Fruit fly (Drosophila melanogaster): ENCODE measurements around the gene Qtzl.

Gene Qtzl

dm6 chr2L:11977721-11978120, 17.8 kb upstream of the Qtzl start (continued):
- TF ChIP-seq CG2120 (GFP tag; optimal IDR thresholded peaks at IDR 0.05), result no peak
- no peak for TF ChIP-seq CG10654 (GFP tag; optimal IDR thresholded peaks at IDR 0.05)
- TF ChIP-seq Xrp1 (GFP tag; IDR thresholded peaks at IDR 0.05), result no peak
- TF ChIP-seq CG14014 (GFP tag; IDR thresholded peaks at IDR 0.05), result no peak
- TF ChIP-seq CG3281 (GFP tag; optimal IDR thresholded peaks at IDR 0.05), result no peak
- TF ChIP-seq gcm2 (GFP tag; optimal IDR thresholded peaks at IDR 0.05), result no peak
- TF ChIP-seq klu (GFP tag; IDR thresholded peaks at IDR 0.05), result no peak
- peak; percentile 75 for TF ChIP-seq sens (GFP tag)
- no peak for TF ChIP-seq CG17385 (GFP tag; optimal IDR thresholded peaks at IDR 0.05)
- no peak for TF ChIP-seq CG14965 (GFP tag; optimal IDR thresholded peaks at IDR 0.05; ENCODE audit: borderline replicate concordance)
- no peak for TF ChIP-seq zen2 (GFP tag; IDR thresholded peaks at IDR 0.05; ENCODE audit: partially characterized antibody)

DNA sequence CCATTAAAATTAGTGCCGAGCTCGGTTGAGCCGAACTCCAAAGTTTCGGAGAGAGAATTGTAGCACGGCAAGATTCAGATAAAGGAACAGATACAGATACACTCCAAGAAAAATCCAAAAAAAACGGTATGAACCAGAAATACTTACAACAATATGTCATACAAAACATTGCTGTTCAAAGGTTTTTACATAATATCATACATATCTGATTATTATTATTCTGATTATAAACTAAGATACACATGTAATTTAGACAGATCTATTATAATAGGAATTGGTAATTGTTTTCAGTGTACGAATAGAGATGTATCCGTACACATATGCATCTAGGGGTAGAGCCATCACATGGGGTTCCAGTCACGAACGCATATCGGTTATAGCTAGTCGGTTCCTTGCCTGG, 15.5 kb upstream of the Qtzl start:
- TF ChIP-seq Dip3 (GFP tag; optimal IDR thresholded peaks at IDR 0.05) (no peak), CG2875 (GFP tag; optimal IDR thresholded peaks at IDR 0.05) (no peak), Oli (tag; optimal IDR thresholded peaks at IDR 0.05) (peak; percentile 10), YL-1 (GFP tag; optimal IDR thresholded peaks at IDR 0.05) (no peak), nmo (GFP tag; optimal IDR thresholded peaks at IDR 0.05) (peak; percentile 28), CG12391 (tag; optimal IDR thresholded peaks at IDR 0.05) (peak; percentile 40), Hr78 (GFP tag; optimal IDR thresholded peaks at IDR 0.05) (no peak), Dip2 (GFP tag; IDR thresholded peaks at IDR 0.05) (no peak), CG18476 (GFP tag; optimal IDR thresholded peaks at IDR 0.05) (no peak), CG9437 (GFP tag; optimal IDR thresholded peaks at IDR 0.05) (no peak), tin (GFP tag; optimal IDR thresholded peaks at IDR 0.05) (no peak), ewg (GFP tag; optimal IDR thresholded peaks at IDR 0.05) (no peak), ind (GFP tag; optimal IDR thresholded peaks at IDR 0.05) (no peak), CG17612 (GFP tag; IDR thresholded peaks at IDR 0.05) (no peak), da (GFP tag; optimal IDR thresholded peaks at IDR 0.05) (no peak), zf30C (GFP tag; optimal IDR thresholded peaks at IDR 0.05) (peak; percentile 15), Eip74EF (GFP tag; optimal IDR thresholded peaks at IDR 0.05) (no peak), dysf (GFP tag; IDR thresholded peaks at IDR 0.05) (no peak), ftz-f1 (GFP tag; optimal IDR thresholded peaks at IDR 0.05) (no peak), pan (optimal IDR thresholded peaks at IDR 0.05) (no peak), pan (GFP tag; optimal IDR thresholded peaks at IDR 0.05 in 1 of 2, IDR thresholded peaks at IDR 0.05 in 1 of 2) (no peak), jumu (GFP tag; optimal IDR thresholded peaks at IDR 0.05) (no peak), CG17361 (GFP tag; IDR thresholded peaks at IDR 0.05) (peak; percentile 22; the same call in 1 of the 3 replicates), BtbVII (GFP tag; optimal IDR thresholded peaks at IDR 0.05) (no peak), btn (GFP tag; optimal IDR thresholded peaks at IDR 0.05) (no peak), CG11696 (GFP tag; IDR thresholded peaks at IDR 0.05) (no peak), Blimp-1 (GFP tag; optimal IDR thresholded peaks at IDR 0.05) (no peak), grn (GFP tag; optimal IDR thresholded peaks at IDR 0.05) (no peak), toy (GFP tag; IDR thresholded peaks at IDR 0.05) (no peak), cas (GFP tag; IDR thresholded peaks at IDR 0.05) (no peak), Sox102F (GFP tag; optimal IDR thresholded peaks at IDR 0.05) (peak; percentile 12), nom (GFP tag; optimal IDR thresholded peaks at IDR 0.05) (no peak), Atf3 (GFP tag; optimal IDR thresholded peaks at IDR 0.05) (no peak), Xrp1 (GFP tag; IDR thresholded peaks at IDR 0.05) (peak; percentile 23; the same call in 1 of the 2 replicates), disco-r (GFP tag; optimal IDR thresholded peaks at IDR 0.05) (no peak), CG8924 (tag; optimal IDR thresholded peaks at IDR 0.05) (peak; percentile 3), Xbp1 (GFP tag; optimal IDR thresholded peaks at IDR 0.05) (no peak), gro (GFP tag; optimal IDR thresholded peaks at IDR 0.05) (no peak), amos (GFP tag; IDR thresholded peaks at IDR 0.05; ENCODE audit: partially characterized antibody) (no peak), CG14710 (tag; optimal IDR thresholded peaks at IDR 0.05) (peak; percentile 7), Dad (GFP tag; optimal IDR thresholded peaks at IDR 0.05) (no peak)

Measured in whole organism, embryonic.